Worm (Caenorhabditis elegans) whole organism, mixed stage, embryonic: ENCODE data around the gene sre-52.

Source experiments
- elt-1 ChIP-seq: sonication (generic microtip); optimal IDR thresholded peaks from 2 replicates; lab custom pipeline; 2017; ENCODE audit warnings: missing genetic modification characterization, mild to moderate bottlenecking, missing compliant biosample characterization, antibody characterized with exemption, moderate library complexity, borderline replicate concordance; ENCODE audit not compliant: insufficient read depth
- elt-3 ChIP-seq: fragments of 150-350 bp; optimal IDR thresholded peaks from 2 replicates; lab custom pipeline; 2014; ENCODE audit warnings: missing biosample characterization, missing genetic modification characterization
- mab-5 ChIP-seq: fragments of 150-350 bp; optimal IDR thresholded peaks from 2 replicates; lab custom pipeline; 2014; ENCODE audit warnings: missing biosample characterization, missing genetic modification characterization
- nhr-237 ChIP-seq: fragments of 150-350 bp; optimal IDR thresholded peaks from 2 replicates; lab custom pipeline; 2014; ENCODE audit warnings: missing biosample characterization, missing genetic modification characterization
- unc-39 ChIP-seq: fragments of 150-350 bp; optimal IDR thresholded peaks from 2 replicates; lab custom pipeline; 2014; ENCODE audit warnings: missing biosample characterization, missing genetic modification characterization

- TF ChIP-seq elt-1 (tag; lab: Kevin White, UChicago), result no peak
- TF ChIP-seq nhr-237 (tag; lab: Kevin White, UChicago), result no peak
- TF ChIP-seq elt-3 (tag; lab: Kevin White, UChicago), result no peak
- TF ChIP-seq mab-5 (tag; lab: Kevin White, UChicago), result no peak
- TF ChIP-seq unc-39, result no peak
Measured at ce11 chrII:12335430-12335829, at the start of gene sre-52.
